Worm (Caenorhabditis elegans): ENCODE data around the gene ubc-18.

ubc-18 gene

ce11 chrIII:7030044-7030804, 38.1 kb downstream of the ubc-18 start (continued):
- TF ChIP-seq sdc-2 (tag; optimal IDR thresholded peaks at IDR 0.05), result no peak
- no peak for TF ChIP-seq pax-1 (tag; optimal IDR thresholded peaks at IDR 0.05)
- TF ChIP-seq fax-1 (tag; optimal IDR thresholded peaks at IDR 0.05), result no peak
- peak; percentile 12 for TF ChIP-seq ceh-18 (tag; optimal IDR thresholded peaks at IDR 0.05)
- TF ChIP-seq pat-9 (tag; optimal IDR thresholded peaks at IDR 0.05), result peak; percentile 33
- TF ChIP-seq npax-4 (tag; optimal IDR thresholded peaks at IDR 0.05), result peak; percentile 13
- TF ChIP-seq elt-4 (tag; optimal IDR thresholded peaks at IDR 0.05), result no peak
- TF ChIP-seq ceh-14 (tag; optimal IDR thresholded peaks at IDR 0.05), result no peak
- TF ChIP-seq C08G9.2 (tag; optimal IDR thresholded peaks at IDR 0.05), result no peak
- peak; percentile 41 for TF ChIP-seq che-1 (tag; optimal IDR thresholded peaks at IDR 0.05)
- TF ChIP-seq eyg-1 (tag; optimal IDR thresholded peaks at IDR 0.05), result no peak
- TF ChIP-seq zip-5 (tag; optimal IDR thresholded peaks at IDR 0.05), result no peak
- peak; percentile 34 for TF ChIP-seq sox-4 (tag; optimal IDR thresholded peaks at IDR 0.05)
- peak; percentile 50 for TF ChIP-seq gmeb-2 (tag; optimal IDR thresholded peaks at IDR 0.05)
- peak; percentile 25 for TF ChIP-seq syd-9 (tag; optimal IDR thresholded peaks at IDR 0.05)
- peak; percentile 45 for TF ChIP-seq dve-1 (tag; optimal IDR thresholded peaks at IDR 0.05)
- no peak for TF ChIP-seq fkh-6 (tag; optimal IDR thresholded peaks at IDR 0.05)
- no peak for TF ChIP-seq fkh-10 (GFP tag; optimal IDR thresholded peaks at IDR 0.05)
- no peak for TF ChIP-seq unc-42 (tag; optimal IDR thresholded peaks at IDR 0.05)
- TF ChIP-seq ceh-9 (tag; optimal IDR thresholded peaks at IDR 0.05), result no peak
- TF ChIP-seq F13H6.1 (tag; optimal IDR thresholded peaks at IDR 0.05), result peak; percentile 10
- TF ChIP-seq rnt-1 (tag; optimal IDR thresholded peaks at IDR 0.05), result no peak

DNA sequence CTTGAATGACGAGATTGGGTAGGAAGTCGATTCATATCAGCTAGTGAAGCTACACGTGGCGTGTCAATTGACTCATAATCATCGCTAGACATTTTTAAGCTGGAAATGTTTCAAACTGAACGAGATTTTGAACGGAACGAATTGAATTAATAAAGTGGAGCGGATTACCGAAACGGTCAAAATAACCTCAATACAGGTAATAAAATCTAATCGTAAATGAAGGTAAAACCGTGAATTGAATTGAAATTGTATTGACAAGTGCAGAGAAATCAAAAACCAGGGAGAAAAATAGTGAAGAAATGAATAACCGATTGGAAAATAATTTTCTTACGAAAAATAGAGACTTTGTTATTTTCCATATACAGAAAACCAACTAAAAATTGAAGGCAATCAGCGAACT, 39.3 kb downstream of the ubc-18 start, which contains the start of gene cyk-1:
Gene cyk-1, minus strand, starts transcription at position 101 of the 400 bp plus-strand sequence.
- no peak for TF ChIP-seq ceh-22 (tag; optimal IDR thresholded peaks at IDR 0.05)
- no peak for TF ChIP-seq eyg-1 (tag; optimal IDR thresholded peaks at IDR 0.05)
- TF ChIP-seq unc-42 (tag; optimal IDR thresholded peaks at IDR 0.05), result no peak
- TF ChIP-seq K09A11.1 (tag; optimal IDR thresholded peaks at IDR 0.05; ENCODE audit: insufficient read depth), result no peak
- TF ChIP-seq zip-5 (tag; optimal IDR thresholded peaks at IDR 0.05), result no peak
- no peak for TF ChIP-seq K02D7.2 (tag; optimal IDR thresholded peaks at IDR 0.05)
- TF ChIP-seq pqm-1 (tag; optimal IDR thresholded peaks at IDR 0.05), result no peak
- no peak for TF ChIP-seq pat-9 (tag; optimal IDR thresholded peaks at IDR 0.05)
- TF ChIP-seq T23F11.4 (GFP tag; optimal IDR thresholded peaks at IDR 0.05), result no peak
- no peak for TF ChIP-seq unc-86 (tag; optimal IDR thresholded peaks at IDR 0.05)
- no peak for TF ChIP-seq hlh-30 (tag; optimal IDR thresholded peaks at IDR 0.05; ENCODE audit: insufficient read depth)
- no peak for TF ChIP-seq fkh-10 (GFP tag; optimal IDR thresholded peaks at IDR 0.05)
- TF ChIP-seq fax-1 (tag; optimal IDR thresholded peaks at IDR 0.05), result no peak
- no peak for TF ChIP-seq pax-1 (tag; optimal IDR thresholded peaks at IDR 0.05)
- TF ChIP-seq fkh-6 (tag; optimal IDR thresholded peaks at IDR 0.05), result no peak
- TF ChIP-seq lim-6 (tag; optimal IDR thresholded peaks at IDR 0.05), result no peak
- TF ChIP-seq elt-2 (tag; optimal IDR thresholded peaks at IDR 0.05), result no peak
- TF ChIP-seq sox-2 (GFP tag; IDR thresholded peaks at IDR 0.05), result no peak
- no peak for TF ChIP-seq ets-4 (tag; optimal IDR thresholded peaks at IDR 0.05)
- TF ChIP-seq ceh-31 (tag; optimal IDR thresholded peaks at IDR 0.05), result no peak

DNA sequence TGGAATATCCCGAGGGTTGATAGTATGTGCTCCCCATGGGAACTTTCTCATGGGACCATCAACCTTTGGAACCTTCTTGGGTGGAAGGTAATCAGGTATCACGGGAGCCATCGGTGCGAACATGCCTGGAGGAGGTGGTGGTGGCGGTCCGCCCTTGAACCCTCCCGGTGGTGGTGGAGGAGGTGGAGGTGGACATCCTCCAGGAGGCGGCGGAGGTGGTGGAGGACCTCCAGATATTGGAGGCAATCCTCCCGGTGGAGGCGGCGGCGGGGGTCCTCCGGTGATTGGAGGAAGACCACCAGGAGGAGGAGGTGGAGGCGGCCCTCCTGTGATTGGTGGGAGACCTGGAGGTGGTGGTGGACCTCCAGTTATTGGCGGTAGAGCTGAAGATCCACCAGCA, 42.5 kb downstream of the ubc-18 start:
- TF ChIP-seq unc-3 (GFP tag; conservative IDR thresholded peaks at IDR 0.05), result no peak
- no peak for TF ChIP-seq unc-3 (tag; optimal IDR thresholded peaks at IDR 0.05)

DNA sequence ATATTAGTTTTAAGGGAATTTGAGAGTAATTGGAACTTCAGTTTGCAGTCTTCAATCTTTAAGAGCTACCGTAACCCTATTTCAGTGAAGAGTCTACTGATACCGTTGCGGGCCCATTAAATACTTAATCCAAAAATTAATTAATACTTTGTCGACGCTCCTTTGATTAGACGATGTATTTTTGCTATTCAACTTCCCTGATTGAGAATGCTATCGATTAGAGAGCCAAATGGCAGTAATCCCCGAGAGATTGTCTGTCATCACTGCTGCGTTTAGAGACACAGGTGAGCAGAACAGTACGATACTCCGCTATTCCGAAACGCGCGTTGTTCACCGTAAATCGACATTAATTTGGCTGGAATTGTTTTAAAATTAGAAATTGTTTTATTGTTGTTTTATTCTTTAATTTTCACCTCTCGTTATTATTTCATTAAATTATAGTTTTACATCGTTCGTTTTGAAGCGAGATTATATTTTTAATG, 47.2 kb downstream of the ubc-18 start, which contains the start of gene rfl-1:
Gene rfl-1, plus strand, starts transcription at position 51 of the 482 bp plus-strand sequence.
- no peak for TF ChIP-seq elt-4 (tag; optimal IDR thresholded peaks at IDR 0.05)
- TF ChIP-seq nfya-1 (tag; optimal IDR thresholded peaks at IDR 0.05), result peak; percentile 37
- TF ChIP-seq unc-42 (tag; optimal IDR thresholded peaks at IDR 0.05), result peak; percentile 85
- peak; percentile 6 for TF ChIP-seq ceh-48 (tag; optimal IDR thresholded peaks at IDR 0.05)
- TF ChIP-seq ztf-16 (tag; optimal IDR thresholded peaks at IDR 0.05), result no peak
- no peak for TF ChIP-seq gmeb-2 (tag; optimal IDR thresholded peaks at IDR 0.05)

Measured in whole organism, late embryonic.